Worm (Caenorhabditis elegans) whole organism, early embryonic: Measurements from ENCODE around the gene isy-1.

Experiments used
- F13C5.2 ChIP-seq: sonication (generic microtip); optimal IDR thresholded peaks from 2 replicates; lab custom pipeline; 2017; ENCODE audit warnings: mild to moderate bottlenecking, missing genetic modification characterization, inconsistent platforms, missing compliant biosample characterization
- aly-1 ChIP-seq: sonication (generic microtip); optimal IDR thresholded peaks from 2 replicates; lab custom pipeline; 2016; ENCODE audit warnings: missing genetic modification characterization, missing compliant biosample characterization
- ama-1 ChIP-seq: fragments of 150-350 bp; optimal IDR thresholded peaks from 2 replicates; lab custom pipeline; 2014
- flt-1 ChIP-seq: fragments of 200-800 bp; sonication (Bioruptor generic); IDR thresholded peaks from 2 replicates; pipeline ENCODE4 v1.3.6; 2022; ENCODE audit warnings: missing genetic modification characterization, missing compliant biosample characterization
- hmg-4 ChIP-seq: fragments of 200-800 bp; sonication (Bioruptor generic); optimal IDR thresholded peaks from 2 replicates; lab custom pipeline; 2018; ENCODE audit warnings: mild to moderate bottlenecking, missing genetic modification characterization, missing compliant biosample characterization
- hnd-1 ChIP-seq: sonication (generic microtip); optimal IDR thresholded peaks from 2 replicates; lab custom pipeline; 2016; ENCODE audit warnings: missing genetic modification characterization, missing compliant biosample characterization
- tbx-37 ChIP-seq: fragments of 200-800 bp; sonication (Bioruptor generic); conservative IDR thresholded peaks from 2 replicates; pipeline ENCODE4 v1.3.6; 2022; ENCODE audit warnings: missing genetic modification reagents, missing genetic modification characterization, missing compliant biosample characterization

- TF ChIP-seq aly-1, result no peak
- no peak for TF ChIP-seq ama-1
- TF ChIP-seq flt-1, result no peak
- TF ChIP-seq F13C5.2 (tag; lab: Kevin White, UChicago), result no peak
- TF ChIP-seq tbx-37, result no peak
- TF ChIP-seq hmg-4 (GFP tag; lab: Kevin White, UChicago), result no peak
- no peak for TF ChIP-seq hnd-1
Measured at ce11 chrV:11040473-11040872, 40.0 kb upstream of the isy-1 start, which contains the start of gene C45B11.8.
